Worm (Caenorhabditis elegans) whole organism, L4/young adult: Measurements from ENCODE around the gene srw-89.
A peak's percentile ranks its signal among the peaks of the same experiment; 100 is the strongest.

Experiments used
- W03F9.2 ChIP-seq: fragments of 150-350 bp; optimal IDR thresholded peaks from 2 replicates; lab custom pipeline; 2014; ENCODE audit warnings: missing biosample characterization, missing genetic modification characterization
- dao-5 ChIP-seq: sonication (generic microtip); optimal IDR thresholded peaks from 2 replicates; lab custom pipeline; 2016; ENCODE audit warnings: missing genotype, missing genetic modification characterization, moderate library complexity, missing compliant biosample characterization
- him-1 ChIP-seq: sonication (generic microtip); optimal IDR thresholded peaks from 2 replicates; lab custom pipeline; 2016; ENCODE audit warnings: missing genotype, missing genetic modification reagents, missing genetic modification characterization, missing compliant biosample characterization

srw-89 gene

ce11 chrV:4024777-4025176 is 7.9 kb downstream of the srw-89 start, which contains the start of gene K09D9.1:
K09D9.1 (plus strand) TSS chrV:4025047.
- no peak for TF ChIP-seq him-1
- no peak for TF ChIP-seq dao-5 (tag; lab: Kevin White, UChicago)
- no peak for TF ChIP-seq W03F9.2 (tag; lab: Kevin White, UChicago)

DNA sequence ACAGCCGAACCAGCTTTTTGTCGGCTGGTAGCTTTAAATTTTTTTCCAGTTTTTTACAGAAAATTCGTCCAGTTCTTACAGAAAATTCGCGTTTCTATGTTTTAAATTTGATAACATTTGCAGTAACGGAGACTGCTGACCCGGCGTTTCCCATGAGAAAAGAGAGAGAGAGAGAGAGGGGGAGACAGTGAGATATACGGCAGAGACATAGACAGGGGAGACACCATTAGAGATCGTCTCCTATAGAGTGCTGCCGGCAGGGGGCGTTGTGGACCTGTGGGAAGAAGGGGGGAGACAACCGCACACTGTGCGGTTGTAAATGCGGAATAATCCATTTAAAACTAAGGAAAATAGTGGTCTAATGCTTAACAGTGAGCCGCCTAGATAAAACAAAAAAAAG is 12.7 kb downstream of the srw-89 start:
- TF ChIP-seq dao-5 (tag; lab: Kevin White, UChicago) = no peak
- no peak for TF ChIP-seq him-1
- TF ChIP-seq W03F9.2 (tag; lab: Kevin White, UChicago) = no peak

DNA sequence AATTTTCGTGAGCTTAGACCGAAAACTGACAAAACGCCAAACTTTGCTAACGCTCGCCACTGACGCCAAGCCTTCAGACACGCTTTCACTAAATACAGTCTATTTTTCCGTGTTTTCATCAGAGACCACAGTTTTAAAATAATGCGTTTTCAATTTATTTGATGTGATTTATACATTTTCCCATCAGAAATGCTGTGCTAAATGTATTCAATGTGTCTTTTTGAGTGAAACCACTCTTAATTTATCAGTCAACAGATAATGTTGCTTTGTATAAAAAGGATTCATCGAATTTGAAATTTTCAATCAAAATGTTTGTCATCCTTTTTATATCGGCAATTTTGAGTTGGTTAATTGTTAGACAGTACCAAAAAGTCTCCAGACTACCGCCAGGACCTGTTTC is 14.4 kb downstream of the srw-89 start, which contains the start of gene cyp-35A4:
Gene cyp-35A4, plus strand, starts transcription at position 301 of the 400 bp plus-strand sequence.
- TF ChIP-seq him-1 = no peak
- TF ChIP-seq W03F9.2 (tag; lab: Kevin White, UChicago) = no peak
- no peak for TF ChIP-seq dao-5 (tag; lab: Kevin White, UChicago)

DNA sequence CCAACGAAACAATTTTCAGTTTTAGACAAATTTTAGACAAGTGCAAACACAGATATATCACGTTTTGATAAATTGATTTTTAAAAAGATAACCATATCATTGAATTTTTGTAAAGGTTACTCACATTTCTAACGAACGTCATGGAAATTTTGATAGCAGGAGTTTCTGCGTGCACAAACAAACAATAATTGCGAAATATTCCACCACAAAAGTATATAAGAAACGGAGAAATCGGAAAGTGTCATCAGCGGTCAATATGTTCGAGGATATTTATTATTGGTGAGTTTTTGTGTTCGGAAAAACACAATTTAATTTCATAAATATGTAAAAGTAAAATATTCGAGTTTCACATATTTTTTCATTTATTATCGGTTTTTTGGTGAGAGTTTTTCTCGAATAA is 17.4 kb downstream of the srw-89 start, which contains the start of gene C49G7.7:
Gene C49G7.7, plus strand, starts transcription at position 174 of the 400 bp plus-strand sequence.
- TF ChIP-seq him-1 (no peak), dao-5 (tag; lab: Kevin White, UChicago) (no peak), W03F9.2 (tag; lab: Kevin White, UChicago) (no peak)

DNA sequence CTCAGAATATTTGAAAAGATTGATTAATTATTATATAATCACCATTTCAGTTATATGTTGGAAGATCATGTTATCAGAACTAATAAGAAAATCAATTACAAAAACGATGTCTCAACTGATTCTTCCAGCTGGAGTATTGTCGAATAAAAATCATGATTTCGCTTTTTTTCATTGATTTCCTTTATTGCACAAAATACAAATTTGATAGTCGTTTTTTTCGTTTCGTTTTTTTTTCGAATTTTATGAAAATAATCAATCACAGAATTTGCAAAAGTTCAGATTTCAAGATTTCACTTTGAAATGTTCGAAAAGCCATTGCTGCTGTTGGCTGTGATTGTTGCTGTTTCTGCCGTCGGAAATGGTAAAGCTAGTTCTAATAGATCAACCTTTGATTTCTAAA is 18.9 kb downstream of the srw-89 start, which contains the start of gene C49G7.13:
Gene C49G7.13, plus strand, starts transcription at position 301 of the 400 bp plus-strand sequence.
- TF ChIP-seq W03F9.2 (tag; lab: Kevin White, UChicago) (no peak), him-1 (no peak), dao-5 (tag; lab: Kevin White, UChicago) (no peak)

DNA sequence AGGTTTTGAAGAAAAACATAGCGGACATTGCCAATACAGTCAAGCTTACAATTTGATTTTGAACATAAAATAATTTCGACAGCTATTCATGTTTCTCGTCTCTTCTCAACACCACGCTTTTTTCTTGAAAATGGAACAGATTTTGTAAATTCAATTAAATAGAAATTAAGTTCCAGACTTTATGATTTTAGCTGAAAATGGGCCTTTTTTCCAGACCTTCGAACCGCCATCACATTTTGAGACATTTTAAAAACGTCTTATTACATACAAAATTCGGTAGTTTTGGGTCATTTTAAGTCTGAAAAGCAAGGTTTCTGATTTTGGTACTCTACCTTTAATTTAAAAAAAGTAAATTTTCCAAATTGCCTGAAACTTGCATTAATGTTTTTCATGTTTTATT is 21.2 kb downstream of the srw-89 start, which contains the start of gene C49G7.12:
Gene C49G7.12, plus strand, starts transcription at position 301 of the 400 bp plus-strand sequence.
- TF ChIP-seq W03F9.2 (tag; lab: Kevin White, UChicago) (no peak), dao-5 (tag; lab: Kevin White, UChicago) (no peak), him-1 (no peak)

DNA sequence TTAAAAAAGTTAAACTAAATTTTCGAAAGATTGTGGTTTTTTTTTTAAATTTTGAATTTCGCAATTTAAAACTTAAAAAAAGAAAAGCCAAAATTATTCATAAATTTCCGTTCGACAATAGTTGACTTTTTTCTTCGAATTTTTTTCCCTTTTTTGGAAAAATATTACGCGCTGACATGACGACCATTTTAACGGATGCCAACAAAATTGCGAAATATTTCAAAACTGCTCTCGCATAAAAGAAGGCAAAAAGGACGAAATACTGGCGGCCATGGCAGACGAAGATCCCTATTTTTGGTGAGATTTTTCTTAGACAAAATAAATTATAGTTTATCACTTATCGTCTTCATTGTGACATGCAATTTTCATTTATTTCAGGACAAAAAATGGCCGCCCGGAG is 21.7 kb downstream of the srw-89 start:
- TF ChIP-seq him-1 = no peak
- TF ChIP-seq dao-5 (tag; lab: Kevin White, UChicago) = no peak
- no peak for TF ChIP-seq W03F9.2 (tag; lab: Kevin White, UChicago)

DNA sequence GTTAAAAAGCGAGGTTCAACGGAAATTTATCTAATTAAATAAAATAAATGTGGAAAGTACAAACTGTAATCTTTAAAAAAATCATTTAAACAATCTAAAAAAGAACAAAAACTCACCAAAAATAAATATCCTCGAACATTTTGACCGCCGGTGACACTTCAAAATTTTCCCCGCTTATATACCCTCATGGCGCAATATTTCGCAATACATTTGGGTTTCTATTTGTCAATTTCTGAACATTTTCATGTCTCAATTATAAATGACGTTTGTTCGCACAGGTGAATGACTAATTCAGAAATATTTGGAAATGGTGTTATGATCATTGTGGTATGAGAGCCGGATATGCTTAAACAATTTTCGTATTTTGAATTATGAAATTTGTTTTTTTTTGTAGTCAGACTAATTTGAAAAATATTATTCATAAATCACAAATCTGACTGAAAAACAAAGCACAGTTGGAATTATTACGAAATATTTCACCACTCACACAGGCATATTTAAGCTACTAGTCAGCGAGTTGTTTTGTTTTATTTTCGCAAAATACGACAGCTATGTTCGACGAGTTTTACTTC is 25.1 kb downstream of the srw-89 start, which contains the start of the genes C49G7.10 and irg-2:
Gene C49G7.10, minus strand, starts transcription at position 169 of the 572 bp plus-strand sequence.
Gene irg-2, plus strand, starts transcription at position 329 of the 572 bp plus-strand sequence.
- TF ChIP-seq W03F9.2 (tag; lab: Kevin White, UChicago) (peak; percentile 18), dao-5 (tag; lab: Kevin White, UChicago) (no peak)

- TF ChIP-seq W03F9.2 (tag; lab: Kevin White, UChicago) (no peak), him-1 (no peak)
Observed at ce11 chrV:4043632-4044031, 26.8 kb downstream of the srw-89 start, which contains the start of gene phat-3. phat-3 (plus strand) TSS chrV:4043932.

- TF ChIP-seq W03F9.2 (tag; lab: Kevin White, UChicago) (no peak), dao-5 (tag; lab: Kevin White, UChicago) (no peak), him-1 (no peak)
Observed at ce11 chrV:4046122-4046521, 29.2 kb downstream of the srw-89 start, which contains the start of gene phat-7. phat-7 (plus strand) TSS chrV:4046422.

- no peak for TF ChIP-seq W03F9.2 (tag; lab: Kevin White, UChicago)
Observed at ce11 chrV:4047541-4047940, 30.7 kb downstream of the srw-89 start, which contains the start of gene srh-169. srh-169 (plus strand) TSS chrV:4047841.

- TF ChIP-seq him-1 = no peak
- no peak for TF ChIP-seq W03F9.2 (tag; lab: Kevin White, UChicago)
- TF ChIP-seq dao-5 (tag; lab: Kevin White, UChicago) = no peak
Observed at ce11 chrV:4055025-4055424, 38.1 kb downstream of the srw-89 start, which contains the start of gene djr-1.2. djr-1.2 (minus strand) TSS chrV:4055125.

DNA sequence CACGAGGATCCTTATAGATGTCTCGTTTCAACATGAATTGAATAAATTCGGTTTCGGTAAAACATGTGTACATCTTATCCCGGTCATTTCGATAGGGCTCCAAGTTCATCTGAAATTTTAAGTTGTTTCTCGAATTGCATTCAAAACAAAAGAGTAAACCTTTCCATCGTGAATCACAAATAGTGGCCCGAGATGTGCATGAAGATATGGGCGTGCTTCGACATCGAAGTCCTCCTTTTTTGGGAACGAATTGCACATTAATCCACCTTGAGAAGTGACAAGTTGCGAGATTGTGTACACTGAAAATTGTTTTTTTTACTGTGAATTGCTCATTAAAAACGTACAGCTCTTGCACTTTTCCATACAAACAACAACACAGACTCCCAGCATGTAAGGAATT is 39.3 kb downstream of the srw-89 start:
- TF ChIP-seq W03F9.2 (tag; lab: Kevin White, UChicago) (no peak), him-1 (no peak), dao-5 (tag; lab: Kevin White, UChicago) (no peak)
